Worm (Caenorhabditis elegans) whole organism, L2 larva: Measurements from ENCODE around the gene M02H5.8.

Experiments used
- F13H6.1 ChIP-seq: sonication (generic microtip); optimal IDR thresholded peaks from 2 replicates; lab custom pipeline; 2016; ENCODE audit warnings: missing genetic modification characterization, missing compliant biosample characterization
- Y55F3AM.14 ChIP-seq: fragments of 200-800 bp; sonication (Bioruptor generic); optimal IDR thresholded peaks from 2 replicates; lab custom pipeline; 2018; ENCODE audit warnings: mild to moderate bottlenecking, missing genetic modification characterization, missing compliant biosample characterization
- ZK546.5 ChIP-seq: sonication (generic microtip); optimal IDR thresholded peaks from 2 replicates; lab custom pipeline; 2017; ENCODE audit warnings: missing biosample characterization, missing genetic modification characterization
- alr-1 ChIP-seq: fragments of 150-350 bp; optimal IDR thresholded peaks from 2 replicates; lab custom pipeline; 2014; ENCODE audit warnings: missing biosample characterization, missing genetic modification characterization
- aly-2 ChIP-seq: fragments of 150-350 bp; optimal IDR thresholded peaks from 2 replicates; lab custom pipeline; 2014; ENCODE audit warnings: missing biosample characterization, missing genetic modification characterization
- ama-1 ChIP-seq: fragments of 150-350 bp; optimal IDR thresholded peaks from 2 replicates; lab custom pipeline; 2018; ENCODE audit warnings: inconsistent platforms
- blmp-1 ChIP-seq: sonication (generic microtip); optimal IDR thresholded peaks from 2 replicates; lab custom pipeline; 2017; ENCODE audit warnings: missing genetic modification characterization, mild to moderate bottlenecking, missing compliant biosample characterization, antibody characterized with exemption, moderate library complexity; ENCODE audit not compliant: insufficient read depth
- ceh-16 ChIP-seq: fragments of 150-350 bp; optimal IDR thresholded peaks from 2 replicates; lab custom pipeline; 2014; ENCODE audit warnings: missing biosample characterization, missing genetic modification characterization
- ceh-82 ChIP-seq: fragments of 150-350 bp; optimal IDR thresholded peaks from 2 replicates; lab custom pipeline; 2014; ENCODE audit warnings: missing biosample characterization, missing genetic modification characterization
- crh-2 ChIP-seq: sonication (generic microtip); optimal IDR thresholded peaks from 2 replicates; lab custom pipeline; 2017; ENCODE audit warnings: missing biosample characterization, missing genetic modification characterization
- egl-27 ChIP-seq: sonication (generic microtip); optimal IDR thresholded peaks from 3 replicates; lab custom pipeline; 2017; ENCODE audit warnings: missing biosample characterization, missing genetic modification reagents, missing genetic modification characterization
- elt-1 ChIP-seq: fragments of 150-350 bp; optimal IDR thresholded peaks from 2 replicates; lab custom pipeline; 2014; ENCODE audit warnings: missing biosample characterization, missing genetic modification characterization
- fos-1 ChIP-seq: fragments of 150-350 bp; optimal IDR thresholded peaks from 2 replicates; lab custom pipeline; 2014; ENCODE audit warnings: missing biosample characterization, missing genetic modification characterization
- gmeb-1 ChIP-seq: fragments of 150-350 bp; optimal IDR thresholded peaks from 2 replicates; lab custom pipeline; 2014; ENCODE audit warnings: missing biosample characterization, missing genetic modification characterization
- lin-11 ChIP-seq: fragments of 150-350 bp; sonication (generic microtip); optimal IDR thresholded peaks from 2 replicates; lab custom pipeline; 2014; ENCODE audit warnings: missing biosample characterization, missing genetic modification characterization, inconsistent platforms, mixed read lengths
- lin-13 ChIP-seq: fragments of 150-350 bp; optimal IDR thresholded peaks from 2 replicates; lab custom pipeline; 2014; ENCODE audit warnings: missing biosample characterization, missing genetic modification reagents, missing genetic modification characterization
- lin-39 ChIP-seq: fragments of 150-350 bp; optimal IDR thresholded peaks from 2 replicates; lab custom pipeline; 2014; ENCODE audit warnings: missing biosample characterization, missing genetic modification reagents, missing genetic modification characterization
- lsy-2 ChIP-seq, 2 experiments: fragments of 150-350 bp in 1 of 2; sonication (generic microtip) in 1 of 2; optimal IDR thresholded peaks; 2 replicates each; lab custom pipeline; 2014 to 2017; ENCODE audit warnings: missing biosample characterization in 2 of 2, missing genetic modification characterization in 2 of 2
- mab-5 ChIP-seq: fragments of 150-350 bp; optimal IDR thresholded peaks from 2 replicates; lab custom pipeline; 2014; ENCODE audit warnings: missing biosample characterization, missing genetic modification characterization
- nhr-10 ChIP-seq: sonication (generic microtip); optimal IDR thresholded peaks from 2 replicates; lab custom pipeline; 2017; ENCODE audit warnings: missing biosample characterization, missing genetic modification characterization
- nhr-12 ChIP-seq: fragments of 150-350 bp; optimal IDR thresholded peaks from 2 replicates; lab custom pipeline; 2014; ENCODE audit warnings: missing biosample characterization, missing genetic modification characterization
- nhr-129 ChIP-seq: fragments of 150-350 bp; optimal IDR thresholded peaks from 2 replicates; lab custom pipeline; 2014; ENCODE audit warnings: missing biosample characterization, missing genetic modification characterization
- nhr-21 ChIP-seq: fragments of 150-350 bp; optimal IDR thresholded peaks from 2 replicates; lab custom pipeline; 2014; ENCODE audit warnings: missing biosample characterization, missing genetic modification characterization
- nhr-237 ChIP-seq: fragments of 150-350 bp; optimal IDR thresholded peaks from 2 replicates; lab custom pipeline; 2014; ENCODE audit warnings: missing biosample characterization, missing genetic modification characterization
- nhr-25 ChIP-seq: fragments of 150-350 bp; sonication (generic microtip); optimal IDR thresholded peaks from 3 replicates; lab custom pipeline; 2014; ENCODE audit warnings: missing biosample characterization, missing genetic modification characterization
- skn-1 ChIP-seq: sonication (generic microtip); optimal IDR thresholded peaks from 2 replicates; lab custom pipeline; 2017; ENCODE audit warnings: missing biosample characterization, missing genetic modification characterization
- sma-3 ChIP-seq: sonication (generic microtip); optimal IDR thresholded peaks from 2 replicates; lab custom pipeline; 2016; ENCODE audit warnings: missing genetic modification reagents, missing genetic modification characterization, missing compliant biosample characterization
- sma-9 ChIP-seq, 2 experiments: fragments of 150-350 bp in 1 of 2; sonication (generic microtip) in 1 of 2; optimal IDR thresholded peaks; 2 replicates each; lab custom pipeline; 2014 to 2016; ENCODE audit warnings: missing genetic modification characterization in 2 of 2, mild to moderate bottlenecking in 1 of 2, missing biosample characterization in 1 of 2, missing compliant biosample characterization in 1 of 2, missing genetic modification reagents in 1 of 2, moderate library complexity in 1 of 2
- snpc-4 ChIP-seq: fragments of 150-350 bp; optimal IDR thresholded peaks from 2 replicates; lab custom pipeline; 2014; ENCODE audit warnings: missing biosample characterization, missing genetic modification characterization
- unc-39 ChIP-seq: fragments of 150-350 bp; optimal IDR thresholded peaks from 2 replicates; lab custom pipeline; 2014; ENCODE audit warnings: missing biosample characterization, missing genetic modification characterization
- unc-55 ChIP-seq: fragments of 150-350 bp; sonication (generic microtip); optimal IDR thresholded peaks from 3 replicates; lab custom pipeline; 2014; ENCODE audit warnings: missing biosample characterization, missing genetic modification reagents, missing genetic modification characterization
- unc-62 ChIP-seq: fragments of 150-350 bp; optimal IDR thresholded peaks from 2 replicates; lab custom pipeline; 2014; ENCODE audit warnings: missing biosample characterization, missing genetic modification reagents, missing genetic modification characterization
- zag-1 ChIP-seq: fragments of 150-350 bp; optimal IDR thresholded peaks from 2 replicates; lab custom pipeline; 2014; ENCODE audit warnings: missing biosample characterization, missing genetic modification characterization
- ztf-11 ChIP-seq: sonication (generic microtip); optimal IDR thresholded peaks from 2 replicates; lab custom pipeline; 2017; ENCODE audit warnings: missing biosample characterization, missing genetic modification characterization
- ztf-4 ChIP-seq: fragments of 150-350 bp; optimal IDR thresholded peaks from 2 replicates; lab custom pipeline; 2014; ENCODE audit warnings: missing biosample characterization, missing genetic modification characterization

The M02H5.8 gene

DNA sequence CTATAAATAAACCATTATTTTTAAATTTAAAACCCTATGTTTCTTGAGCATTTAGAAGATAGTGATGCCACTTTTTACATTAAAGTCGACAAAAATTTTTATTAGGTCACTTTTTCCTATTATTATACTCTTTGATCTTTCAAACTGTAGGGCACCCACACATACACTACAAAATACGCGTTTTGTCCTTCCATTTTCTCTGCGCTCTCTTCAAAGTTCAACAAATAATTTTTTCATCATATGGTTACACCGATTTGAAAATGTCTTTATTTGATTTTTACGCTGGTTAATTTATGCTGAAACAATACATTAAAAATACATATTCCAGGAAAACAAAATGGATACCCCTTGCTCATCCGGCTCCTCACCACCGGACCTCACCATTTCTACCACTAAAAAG lies 12.5 kb downstream of the M02H5.8 start, which contains the start of gene nhr-202:
Gene nhr-202 (plus strand): TSS at position 326 of the 400 bp plus-strand sequence.
- TF ChIP-seq lin-13 (GFP tag; lab: Kevin White, UChicago) (no peak), zag-1 (tag; lab: Kevin White, UChicago) (no peak), crh-2 (tag; lab: Kevin White, UChicago) (peak; percentile 65), nhr-12 (no peak), sma-9 (GFP tag; optimal IDR thresholded peaks at IDR 0.05; lab: Kevin White, UChicago) (peak; percentile 83), sma-9 (tag; optimal IDR thresholded peaks at IDR 0.05; lab: Kevin White, UChicago) (no peak), skn-1 (tag; lab: Kevin White, UChicago) (no peak), ceh-82 (tag; lab: Kevin White, UChicago) (no peak), gmeb-1 (tag; lab: Kevin White, UChicago) (peak; percentile 12), sma-3 (GFP tag; lab: Kevin White, UChicago) (no peak), unc-62 (no peak), nhr-21 (tag; lab: Kevin White, UChicago) (no peak), lin-11 (no peak), unc-39 (tag; lab: Kevin White, UChicago) (no peak), Y55F3AM.14 (GFP tag; lab: Kevin White, UChicago) (no peak), snpc-4 (tag; lab: Kevin White, UChicago) (no peak), nhr-10 (no peak), alr-1 (tag; lab: Kevin White, UChicago) (no peak), mab-5 (no peak), nhr-129 (tag; lab: Kevin White, UChicago) (peak; percentile 68), fos-1 (tag; lab: Kevin White, UChicago) (peak; percentile 52), lsy-2 (tag; optimal IDR thresholded peaks at IDR 0.05; lab: Kevin White, UChicago) (no peak), ceh-16 (no peak), ztf-11 (no peak), lin-39 (tag; lab: Kevin White, UChicago) (no peak), F13H6.1 (tag; lab: Kevin White, UChicago) (peak; percentile 4), nhr-25 (tag; lab: Kevin White, UChicago) (peak; percentile 34)
- TF ChIP-seq, all 48 proteins: peak for 7

DNA sequence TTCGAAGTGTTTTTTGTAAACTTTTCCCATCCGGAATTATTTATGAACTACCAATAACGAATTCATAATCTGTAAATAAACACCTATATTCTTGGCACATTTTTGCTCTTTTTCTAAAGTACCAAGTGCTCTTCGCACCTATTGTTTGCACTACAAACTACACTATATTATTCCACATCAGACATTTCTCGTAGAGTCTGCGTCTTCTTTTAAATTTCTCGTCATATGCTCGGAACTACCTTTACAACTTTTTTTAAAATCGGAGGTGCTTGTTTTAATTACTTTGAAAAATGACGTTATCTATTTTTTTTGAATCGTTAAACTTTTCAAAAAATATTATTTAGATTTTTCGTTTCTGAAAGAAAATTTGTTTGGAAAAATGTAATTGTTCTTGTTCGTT lies 15.0 kb downstream of the M02H5.8 start, which contains the start of gene nhr-201:
Gene nhr-201 (plus strand): TSS at position 29 of the 400 bp plus-strand sequence.
- TF ChIP-seq unc-55 (GFP tag; lab: Kevin White, UChicago) = no peak
- no peak for TF ChIP-seq nhr-237 (tag; lab: Kevin White, UChicago)
- TF ChIP-seq ceh-16 = no peak
- peak; percentile 44 for TF ChIP-seq sma-9 (GFP tag; optimal IDR thresholded peaks at IDR 0.05; lab: Kevin White, UChicago)
- TF ChIP-seq sma-9 (tag; optimal IDR thresholded peaks at IDR 0.05; lab: Kevin White, UChicago) = no peak
- no peak for TF ChIP-seq ztf-4
- no peak for TF ChIP-seq gmeb-1 (tag; lab: Kevin White, UChicago)
- TF ChIP-seq crh-2 (tag; lab: Kevin White, UChicago) = peak; percentile 49

DNA sequence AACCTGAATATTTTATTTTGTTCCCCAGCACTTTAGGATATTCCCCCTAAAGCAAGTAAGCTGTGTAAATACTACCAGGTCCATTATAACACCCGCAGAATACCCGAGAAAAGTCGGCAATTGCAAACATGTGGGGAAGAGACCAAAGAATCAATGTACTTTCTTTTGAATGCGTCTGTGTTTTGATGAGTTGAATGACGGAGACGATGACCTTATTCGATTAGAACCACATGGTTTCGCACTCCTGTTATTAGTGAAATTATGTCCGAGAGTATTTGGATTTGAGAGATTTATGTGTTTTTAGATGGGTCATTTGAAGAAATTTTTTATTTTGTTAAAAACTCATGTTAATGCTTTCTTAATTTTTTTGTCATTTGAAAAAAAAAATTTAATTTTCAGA lies 15.6 kb downstream of the M02H5.8 start:
- TF ChIP-seq sma-9 (GFP tag; optimal IDR thresholded peaks at IDR 0.05; lab: Kevin White, UChicago) = peak; percentile 25
- TF ChIP-seq sma-9 (tag; optimal IDR thresholded peaks at IDR 0.05; lab: Kevin White, UChicago) = no peak
- TF ChIP-seq fos-1 (tag; lab: Kevin White, UChicago) = no peak
- TF ChIP-seq blmp-1 (tag; lab: Kevin White, UChicago) = peak; percentile 33

DNA sequence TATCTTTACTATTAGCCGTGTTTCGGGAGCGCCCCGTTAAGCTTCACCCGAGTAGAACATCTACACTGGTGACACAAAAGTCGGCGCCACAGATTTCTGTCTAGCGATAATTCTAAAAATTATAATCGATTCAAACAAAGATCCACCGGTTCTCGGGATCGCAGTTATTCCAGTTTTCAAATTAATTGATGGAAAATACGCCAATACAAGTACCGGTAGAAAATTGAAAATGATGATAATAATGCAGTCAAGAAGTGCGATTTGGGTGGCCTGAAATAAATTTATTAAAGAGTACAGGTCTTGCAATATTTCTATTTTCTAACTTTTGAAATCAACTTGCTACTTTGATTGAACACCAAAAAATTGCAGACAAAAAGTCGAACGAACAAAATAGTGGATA lies 17.7 kb downstream of the M02H5.8 start:
- TF ChIP-seq fos-1 (tag; lab: Kevin White, UChicago) (no peak), ZK546.5 (no peak), unc-39 (tag; lab: Kevin White, UChicago) (no peak), ztf-4 (no peak), egl-27 (tag; lab: Kevin White, UChicago) (no peak), ztf-11 (no peak), ama-1 (lab: Kevin White, UChicago) (no peak), elt-1 (tag; lab: Kevin White, UChicago) (no peak), aly-2 (tag; lab: Kevin White, UChicago) (no peak), snpc-4 (tag; lab: Kevin White, UChicago) (no peak), lin-13 (GFP tag; lab: Kevin White, UChicago) (no peak)
- TF ChIP-seq, all 48 proteins: peak for 0
